Worm (Caenorhabditis elegans): ENCODE data around the gene hpl-1.

DNA sequence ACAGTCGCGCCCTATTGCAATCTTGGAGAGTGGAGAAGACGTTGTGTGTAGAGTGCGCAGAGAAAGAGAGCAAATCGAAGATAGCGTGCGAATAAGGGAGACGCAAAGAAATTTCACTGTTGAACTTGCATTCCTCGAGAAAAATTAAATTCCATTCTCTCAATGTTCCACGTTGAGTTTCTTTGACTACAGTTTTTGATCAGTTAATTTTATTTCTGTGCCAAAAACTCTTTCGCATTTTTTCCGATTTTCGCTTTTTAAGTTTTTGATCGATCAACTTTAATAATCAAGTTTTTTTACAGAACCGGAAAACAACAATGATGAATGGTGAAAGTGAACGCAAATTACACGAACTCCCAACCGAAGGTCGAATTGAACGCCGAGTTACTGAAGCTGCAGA is 8.1 kb upstream of the hpl-1 start, which contains the start of gene K08H2.3:
- no peak for TF ChIP-seq ama-1 (optimal IDR thresholded peaks at IDR 0.05)
- no peak for TF ChIP-seq tbx-11 (GFP tag; IDR thresholded peaks at IDR 0.05)
- no peak for TF ChIP-seq flt-1 (GFP tag; IDR thresholded peaks at IDR 0.05)
- no peak for TF ChIP-seq ceh-36 (tag; optimal IDR thresholded peaks at IDR 0.05)
- no peak for TF ChIP-seq B0310.2 (tag; optimal IDR thresholded peaks at IDR 0.05)
- no peak for TF ChIP-seq pes-1 (GFP tag; IDR thresholded peaks at IDR 0.05)
- TF ChIP-seq ets-7 (tag; optimal IDR thresholded peaks at IDR 0.05): no peak
- no peak for TF ChIP-seq hnd-1 (tag; optimal IDR thresholded peaks at IDR 0.05)
- no peak for TF ChIP-seq sea-1 (GFP tag; conservative IDR thresholded peaks at IDR 0.05)
- TF ChIP-seq ceh-13 (GFP tag; optimal IDR thresholded peaks at IDR 0.05): no peak
